Worm (Caenorhabditis elegans): ENCODE results near the gene srh-1.
"Not testable (repeated sequence)": the region's sequence is repeated elsewhere in the genome, so short reads cannot be mapped to it uniquely, and the experiment has no call there.

The srh-1 gene

DNA sequence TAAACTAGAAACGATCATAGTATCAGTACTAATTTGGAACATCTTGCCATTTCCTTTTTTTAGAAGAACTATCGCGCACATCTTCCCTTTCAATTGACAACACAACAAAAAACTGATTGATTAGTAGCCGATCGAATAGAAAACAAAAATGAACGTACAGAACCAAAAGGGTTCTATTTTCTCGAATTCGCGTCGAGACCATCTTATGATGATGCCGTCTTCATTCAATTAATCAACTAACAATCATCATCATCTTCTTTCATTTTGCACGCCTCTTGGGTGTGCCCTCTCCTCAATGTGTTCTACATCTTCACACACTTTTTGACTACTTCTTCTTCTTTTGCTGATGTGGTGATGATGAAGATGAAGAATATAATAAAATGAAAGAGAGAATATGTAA is 14.1 kb downstream of the srh-1 start:
- TF ChIP-seq daf-16 (GFP tag; optimal IDR thresholded peaks at IDR 0.05): no peak
- TF ChIP-seq daf-16 (tag; optimal IDR thresholded peaks at IDR 0.05): no peak
- no peak for TF ChIP-seq nhr-102 (tag; optimal IDR thresholded peaks at IDR 0.05)
- peak; percentile 22 for TF ChIP-seq nhr-28 (tag; optimal IDR thresholded peaks at IDR 0.05)
- no peak for TF ChIP-seq ama-1 (optimal IDR thresholded peaks at IDR 0.05)
- no peak for TF ChIP-seq mdl-1 (tag; optimal IDR thresholded peaks at IDR 0.05)
- peak; percentile 9 for TF ChIP-seq mxl-3 (GFP tag; optimal IDR thresholded peaks at IDR 0.05)
- no peak for TF ChIP-seq daf-8 (GFP tag; IDR thresholded peaks at IDR 0.05)
- peak in 1 of 2 experiments; percentile 92 for TF ChIP-seq unc-62 (GFP tag; optimal IDR thresholded peaks at IDR 0.05 in 1 of 2)
- no peak for TF ChIP-seq unc-62 (tag; optimal IDR thresholded peaks at IDR 0.05)

DNA sequence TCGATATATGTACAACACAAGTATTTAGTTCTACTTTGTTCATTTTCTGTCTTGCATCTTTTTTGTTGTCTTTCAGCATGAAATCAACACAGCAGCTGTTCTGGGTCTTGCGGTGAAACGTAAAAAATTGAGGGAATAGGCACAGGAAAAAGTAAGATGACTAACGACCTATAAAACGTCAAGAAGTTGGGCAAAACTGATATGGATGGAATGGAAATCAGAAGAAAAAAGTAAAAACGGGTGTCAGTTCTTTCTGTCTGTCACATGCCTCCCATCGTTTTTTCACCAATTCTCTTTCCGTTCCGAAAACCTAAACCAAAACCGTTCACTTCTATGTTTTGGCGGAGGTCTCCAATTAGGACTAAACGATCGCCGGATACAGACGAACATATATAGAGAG is 15.3 kb downstream of the srh-1 start:
- peak; percentile 44 for TF ChIP-seq nhr-28 (tag; optimal IDR thresholded peaks at IDR 0.05)
- TF ChIP-seq zip-2 (tag; optimal IDR thresholded peaks at IDR 0.05): no peak
- TF ChIP-seq fkh-10 (GFP tag; optimal IDR thresholded peaks at IDR 0.05): no peak
- peak; percentile 52 for TF ChIP-seq hlh-11 (tag; optimal IDR thresholded peaks at IDR 0.05)
- TF ChIP-seq dve-1 (tag; optimal IDR thresholded peaks at IDR 0.05; ENCODE audit: insufficient read depth): peak; percentile 18
- TF ChIP-seq dmd-6 (GFP tag; IDR thresholded peaks at IDR 0.05): peak; percentile 30

- no peak for TF ChIP-seq duxl-1 (tag; optimal IDR thresholded peaks at IDR 0.05; ENCODE audit: poor library complexity)
- TF ChIP-seq dpl-1 (GFP tag; optimal IDR thresholded peaks at IDR 0.05): peak; percentile 79
- no peak for TF ChIP-seq zfp-3 (GFP tag; conservative IDR thresholded peaks at IDR 0.05)
- TF ChIP-seq arid-1 (GFP tag; conservative IDR thresholded peaks at IDR 0.05): no peak
- TF ChIP-seq lsy-2 (tag; optimal IDR thresholded peaks at IDR 0.05): peak in 1 of 2 experiments; percentile 24
- peak in 1 of 2 experiments; percentile 3 for TF ChIP-seq unc-62 (GFP tag; optimal IDR thresholded peaks at IDR 0.05 in 1 of 2)
- TF ChIP-seq unc-62 (tag; optimal IDR thresholded peaks at IDR 0.05): no peak
- no peak for TF ChIP-seq T20F7.1 (GFP tag; optimal IDR thresholded peaks at IDR 0.05)
- no peak for TF ChIP-seq F37D6.2 (tag; optimal IDR thresholded peaks at IDR 0.05)
- TF ChIP-seq lin-39 (tag; optimal IDR thresholded peaks at IDR 0.05): no peak
Measured at ce11 chrV:11503081-11503751, 17.6 kb downstream of the srh-1 start, which contains the start of gene C55A6.12. Gene C55A6.12, minus strand, starts transcription at chrV:11503131.

DNA sequence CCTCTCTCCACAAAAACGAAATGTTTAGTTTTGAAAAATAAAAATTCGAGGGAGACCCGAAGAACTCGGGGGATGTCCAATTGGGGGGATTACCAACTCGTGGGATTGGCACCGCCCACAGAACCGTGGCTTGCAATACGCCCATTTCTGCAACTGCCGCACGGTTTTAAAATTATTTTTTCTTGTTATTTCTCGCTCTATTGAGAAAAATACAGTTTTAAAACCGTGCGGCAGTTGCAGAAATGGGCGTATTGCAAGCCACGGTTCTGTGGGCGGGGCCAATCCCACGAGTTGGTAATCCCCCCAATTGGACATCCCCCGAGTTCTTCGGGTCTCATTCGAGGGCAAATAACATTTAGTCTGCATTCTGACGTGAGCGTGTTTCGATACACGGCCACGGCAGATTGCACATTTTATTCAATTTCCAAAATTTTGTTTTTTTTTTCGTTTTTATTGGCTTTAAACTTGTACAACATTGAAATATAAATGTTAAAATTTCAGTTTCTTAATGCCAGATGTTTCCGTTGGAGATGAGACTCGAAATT is 19.3 kb downstream of the srh-1 start, which contains the start of the genes C55A6.1 and C55A6.10:
Gene C55A6.1 (minus strand): TSS at position 116 of the 545 bp plus-strand sequence.
Gene C55A6.10 (plus strand): TSS at position 495 of the 545 bp plus-strand sequence.
- TF ChIP-seq F37D6.2 (tag; optimal IDR thresholded peaks at IDR 0.05): peak; percentile 63
- TF ChIP-seq saeg-2 (GFP tag; IDR thresholded peaks at IDR 0.05): peak; percentile 60; the same call in 1 of the 2 replicates
- 0 out of 2 replicates have a peak, but pooled peaks have one; percentile 11 for TF ChIP-seq ZK337.2 (GFP tag; IDR thresholded peaks at IDR 0.05)
- TF ChIP-seq spr-1 (tag; optimal IDR thresholded peaks at IDR 0.05): peak; percentile 62
- 0 out of 2 replicates have a peak, but pooled peaks have one; percentile 54 for TF ChIP-seq Y48G9A.11 (GFP tag; IDR thresholded peaks at IDR 0.05)
- peak; percentile 11 for TF ChIP-seq nhr-77 (tag; optimal IDR thresholded peaks at IDR 0.05)
- peak; percentile 12 for TF ChIP-seq nhr-28 (tag; optimal IDR thresholded peaks at IDR 0.05)
- TF ChIP-seq ceh-20 (GFP tag; IDR thresholded peaks at IDR 0.05): peak; percentile 69
- TF ChIP-seq set-16 (GFP tag; IDR thresholded peaks at IDR 0.05): peak; percentile 54; the same call in 1 of the 2 replicates
- peak; percentile 87 for TF ChIP-seq lin-38 (GFP tag; IDR thresholded peaks at IDR 0.05)
- TF ChIP-seq vab-7 (GFP tag; IDR thresholded peaks at IDR 0.05): peak; percentile 70; the same call in 1 of the 2 replicates
- peak; percentile 85 for TF ChIP-seq unc-130 (GFP tag; optimal IDR thresholded peaks at IDR 0.05)
- TF ChIP-seq mep-1 (tag; optimal IDR thresholded peaks at IDR 0.05): peak; percentile 88
- peak; percentile 12 for TF ChIP-seq lim-7 (GFP tag; IDR thresholded peaks at IDR 0.05)
- TF ChIP-seq hmg-1.1 (GFP tag; IDR thresholded peaks at IDR 0.05): peak; percentile 91
- TF ChIP-seq mxl-3 (GFP tag; optimal IDR thresholded peaks at IDR 0.05): peak; percentile 41
- TF ChIP-seq hlh-30 (tag; optimal IDR thresholded peaks at IDR 0.05; ENCODE audit: insufficient read depth): peak; percentile 49
- TF ChIP-seq lin-13 (GFP tag; optimal IDR thresholded peaks at IDR 0.05): peak; percentile 42
- TF ChIP-seq egl-43 (GFP tag; IDR thresholded peaks at IDR 0.05): peak; percentile 78; the same call in 1 of the 2 replicates
- TF ChIP-seq pha-4 (GFP tag; IDR thresholded peaks at IDR 0.05): peak; percentile 88
- TF ChIP-seq pha-4 (tag; optimal IDR thresholded peaks at IDR 0.05); daf-16 (GFP tag; optimal IDR thresholded peaks at IDR 0.05): not testable (repeated sequence)
- TF ChIP-seq nhr-42 (GFP tag; IDR thresholded peaks at IDR 0.05): peak; percentile 76
- TF ChIP-seq daf-16 (tag; optimal IDR thresholded peaks at IDR 0.05): peak; percentile 51
- TF ChIP-seq mes-2 (tag; optimal IDR thresholded peaks at IDR 0.05; ENCODE audit: poor library complexity, severe bottlenecking): peak; percentile 89
- peak; percentile 36 for TF ChIP-seq T20F7.1 (GFP tag; optimal IDR thresholded peaks at IDR 0.05)

Measured in whole organism, L4 larva.